Worm (Caenorhabditis elegans) whole organism, L1 larva: ENCODE results near the gene Y32B12C.1.

ENCODE experiments used
- C16A3.4 ChIP-seq: fragments of 150-350 bp; optimal IDR thresholded peaks from 2 replicates; lab custom pipeline; 2014; ENCODE audit warnings: missing biosample characterization, missing genetic modification characterization
- C34B4.2 ChIP-seq: sonication (generic microtip); optimal IDR thresholded peaks from 2 replicates; lab custom pipeline; 2017; ENCODE audit warnings: mild to moderate bottlenecking, missing genetic modification characterization, missing compliant biosample characterization
- Y116A8C.19 ChIP-seq: sonication (generic microtip); optimal IDR thresholded peaks from 2 replicates; lab custom pipeline; 2016; ENCODE audit warnings: missing compliant biosample characterization, missing genetic modification characterization, borderline replicate concordance
- ama-1 ChIP-seq: fragments of 150-350 bp; optimal IDR thresholded peaks from 2 replicates; lab custom pipeline; 2014
- blmp-1 ChIP-seq: fragments of 150-350 bp; optimal IDR thresholded peaks from 2 replicates; lab custom pipeline; 2014; ENCODE audit warnings: missing biosample characterization, missing genetic modification characterization
- ceh-82 ChIP-seq, 3 experiments: fragments of 150-350 bp in 1 of 3; sonication (generic microtip) in 2 of 3; optimal IDR thresholded peaks; 2 replicates each; lab custom pipeline; 2014 to 2017; ENCODE audit warnings: missing biosample characterization in 3 of 3, missing genetic modification characterization in 3 of 3
- ceh-88 ChIP-seq: fragments of 200-800 bp; sonication (Bioruptor generic); IDR thresholded peaks from 2 replicates; pipeline ENCODE4 v1.3.6; 2022; ENCODE audit warnings: missing genetic modification characterization, missing compliant biosample characterization
- ceh-90 ChIP-seq: sonication (generic microtip); optimal IDR thresholded peaks from 2 replicates; lab custom pipeline; 2016; ENCODE audit warnings: missing genetic modification characterization, missing compliant biosample characterization
- dpl-1 ChIP-seq, 3 experiments: fragments of 150-350 bp in 2 of 3; sonication (generic microtip) in 1 of 3; optimal IDR thresholded peaks; 2 replicates each; lab custom pipeline; 2014 to 2017; ENCODE audit warnings: missing biosample characterization in 3 of 3, missing genetic modification characterization in 3 of 3, missing genetic modification reagents in 3 of 3
- dsc-1 ChIP-seq: sonication (generic microtip); optimal IDR thresholded peaks from 2 replicates; lab custom pipeline; 2016; ENCODE audit warnings: mild to moderate bottlenecking, missing genetic modification characterization, missing compliant biosample characterization
- egl-27 ChIP-seq, 2 experiments: fragments of 150-350 bp in 1 of 2; sonication (generic microtip); optimal IDR thresholded peaks; 3 replicates each; lab custom pipeline; 2017 to 2018; ENCODE audit warnings: missing biosample characterization in 2 of 2, missing genetic modification characterization in 2 of 2, missing genetic modification reagents in 2 of 2
- elt-2 ChIP-seq: sonication (generic microtip); optimal IDR thresholded peaks from 2 replicates; lab custom pipeline; 2016; ENCODE audit warnings: missing genetic modification characterization, mild to moderate bottlenecking, inconsistent platforms, missing compliant biosample characterization, missing genetic modification reagents
- elt-3 ChIP-seq, 6 experiments: fragments of 150-350 bp in 1 of 6; sonication (generic microtip); optimal IDR thresholded peaks; 2 replicates each; lab custom pipeline; 2017 to 2018; ENCODE audit warnings: missing biosample characterization in 6 of 6, missing genetic modification characterization in 6 of 6, inconsistent platforms in 1 of 6
- fkh-8 ChIP-seq: sonication (generic microtip); optimal IDR thresholded peaks from 2 replicates; lab custom pipeline; 2016; ENCODE audit warnings: mild to moderate bottlenecking, missing genetic modification characterization, missing compliant biosample characterization
- hlh-17 ChIP-seq: fragments of 200-800 bp; sonication (Bioruptor generic); optimal IDR thresholded peaks from 2 replicates; lab custom pipeline; 2018; ENCODE audit warnings: missing genetic modification characterization, mild to moderate bottlenecking, missing compliant biosample characterization, moderate library complexity, borderline replicate concordance
- hlh-4 ChIP-seq: sonication (generic microtip); optimal IDR thresholded peaks from 2 replicates; lab custom pipeline; 2016; ENCODE audit warnings: mild to moderate bottlenecking, missing genetic modification characterization, missing compliant biosample characterization
- lsy-2 ChIP-seq, 2 experiments: fragments of 150-350 bp; optimal IDR thresholded peaks; 2 replicates each; lab custom pipeline; 2014; ENCODE audit warnings: missing biosample characterization in 2 of 2, missing genetic modification characterization in 2 of 2
- mdl-1 ChIP-seq, 2 experiments: fragments of 150-350 bp; optimal IDR thresholded peaks; 2 replicates each; lab custom pipeline; 2014 to 2017; ENCODE audit warnings: missing biosample characterization in 2 of 2, missing genetic modification characterization in 2 of 2, inconsistent platforms in 1 of 2
- mep-1 ChIP-seq: fragments of 150-350 bp; optimal IDR thresholded peaks from 2 replicates; lab custom pipeline; 2014; ENCODE audit warnings: missing biosample characterization, missing genetic modification characterization
- nhr-19 ChIP-seq: fragments of 200-800 bp; sonication (Bioruptor generic); conservative IDR thresholded peaks from 2 replicates; pipeline ENCODE4 v1.3.6; 2022; ENCODE audit warnings: missing genetic modification characterization, missing compliant biosample characterization
- nhr-20 ChIP-seq: sonication (generic microtip); optimal IDR thresholded peaks from 2 replicates; lab custom pipeline; 2016; ENCODE audit warnings: mild to moderate bottlenecking, missing genetic modification characterization, missing compliant biosample characterization
- nhr-28 ChIP-seq: fragments of 150-350 bp; optimal IDR thresholded peaks from 2 replicates; lab custom pipeline; 2014; ENCODE audit warnings: missing biosample characterization, missing genetic modification characterization
- nhr-47 ChIP-seq: sonication (generic microtip); optimal IDR thresholded peaks from 2 replicates; lab custom pipeline; 2016; ENCODE audit warnings: mild to moderate bottlenecking, missing genetic modification characterization, moderate library complexity, missing compliant biosample characterization
- nhr-71 ChIP-seq: sonication (generic microtip); optimal IDR thresholded peaks from 2 replicates; lab custom pipeline; 2016; ENCODE audit warnings: mild to moderate bottlenecking, missing genetic modification characterization, moderate library complexity, missing compliant biosample characterization
- nhr-76 ChIP-seq: sonication (generic microtip); optimal IDR thresholded peaks from 2 replicates; lab custom pipeline; 2017; ENCODE audit warnings: missing biosample characterization, missing genetic modification characterization
- nhr-77 ChIP-seq: fragments of 150-350 bp; optimal IDR thresholded peaks from 2 replicates; lab custom pipeline; 2014; ENCODE audit warnings: missing biosample characterization, missing genetic modification characterization
- nhr-84 ChIP-seq: sonication (generic microtip); optimal IDR thresholded peaks from 2 replicates; lab custom pipeline; 2017; ENCODE audit warnings: missing biosample characterization, missing genetic modification characterization
- pag-3 ChIP-seq: sonication (generic microtip); optimal IDR thresholded peaks from 2 replicates; lab custom pipeline; 2017; ENCODE audit warnings: missing genetic modification characterization, mild to moderate bottlenecking, missing compliant biosample characterization, antibody characterized with exemption, borderline replicate concordance; ENCODE audit not compliant: insufficient read depth
- pax-3 ChIP-seq: fragments of 200-800 bp; sonication (Bioruptor generic); optimal IDR thresholded peaks from 2 replicates; lab custom pipeline; 2018; ENCODE audit warnings: mild to moderate bottlenecking, missing genetic modification characterization, moderate library complexity, missing compliant biosample characterization
- pqm-1 ChIP-seq: sonication (generic microtip); optimal IDR thresholded peaks from 3 replicates; lab custom pipeline; 2017; ENCODE audit warnings: missing biosample characterization, missing genetic modification characterization
- rnt-1 ChIP-seq: sonication (generic microtip); optimal IDR thresholded peaks from 2 replicates; lab custom pipeline; 2016; ENCODE audit warnings: mild to moderate bottlenecking, missing genetic modification characterization, moderate library complexity, missing compliant biosample characterization
- skn-1 ChIP-seq: fragments of 150-350 bp; optimal IDR thresholded peaks from 2 replicates; lab custom pipeline; 2014; ENCODE audit warnings: missing biosample characterization, missing genetic modification characterization
- snpc-4 ChIP-seq: fragments of 150-350 bp; optimal IDR thresholded peaks from 2 replicates; lab custom pipeline; 2014; ENCODE audit warnings: missing biosample characterization, missing genetic modification characterization
- sup-37 ChIP-seq: fragments of 200-800 bp; sonication (Bioruptor generic); optimal IDR thresholded peaks from 2 replicates; lab custom pipeline; 2018; ENCODE audit warnings: mild to moderate bottlenecking, missing genetic modification characterization, missing compliant biosample characterization
- tbx-2 ChIP-seq: sonication (generic microtip); optimal IDR thresholded peaks from 2 replicates; lab custom pipeline; 2016; ENCODE audit warnings: missing genetic modification characterization, missing compliant biosample characterization
- tlp-1 ChIP-seq: fragments of 150-350 bp; optimal IDR thresholded peaks from 2 replicates; lab custom pipeline; 2014; ENCODE audit warnings: missing biosample characterization, missing genetic modification characterization
- unc-62 ChIP-seq: fragments of 150-350 bp; optimal IDR thresholded peaks from 2 replicates; lab custom pipeline; 2014; ENCODE audit warnings: missing biosample characterization, missing genetic modification reagents, missing genetic modification characterization
- unc-86 ChIP-seq: sonication (generic microtip); optimal IDR thresholded peaks from 2 replicates; lab custom pipeline; 2016; ENCODE audit warnings: missing genetic modification characterization, missing compliant biosample characterization
- zag-1 ChIP-seq: fragments of 150-350 bp; optimal IDR thresholded peaks from 2 replicates; lab custom pipeline; 2014; ENCODE audit warnings: missing biosample characterization, missing genetic modification characterization

The Y32B12C.1 gene

DNA sequence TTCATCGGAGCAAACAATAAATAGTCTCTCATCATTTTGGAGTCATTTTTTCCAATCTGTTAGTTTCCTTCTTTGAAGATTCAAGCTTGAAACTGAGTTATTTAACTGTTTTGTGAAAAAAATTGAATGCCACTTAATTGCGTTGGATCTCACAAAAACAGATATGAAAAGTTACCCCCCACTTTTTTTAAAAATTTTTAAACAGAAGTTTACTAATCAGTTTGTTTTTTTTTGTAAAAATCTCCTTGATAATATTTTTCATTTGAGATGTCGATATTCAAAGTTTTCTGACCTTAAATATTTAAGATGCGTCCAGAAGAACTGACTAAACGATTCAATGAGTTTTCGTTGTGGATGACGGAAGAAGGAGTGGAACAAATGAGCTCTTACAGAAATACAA lies at the start of gene Y32B12C.1:
Y32B12C.1 (plus strand) TSS at position 301 of the 400 bp plus-strand sequence.
- TF ChIP-seq sup-37 (no peak), elt-3 (tag; optimal IDR thresholded peaks at IDR 0.05; lab: Kevin White, UChicago) (no peak), pax-3 (tag; lab: Kevin White, UChicago) (no peak), nhr-84 (no peak), mdl-1 (tag; optimal IDR thresholded peaks at IDR 0.05; lab: Kevin White, UChicago) (no peak), ceh-82 (tag; optimal IDR thresholded peaks at IDR 0.05; lab: Kevin White, UChicago) (no peak), nhr-28 (tag; lab: Kevin White, UChicago) (no peak), ceh-90 (tag; lab: Kevin White, UChicago) (no peak), zag-1 (tag; lab: Kevin White, UChicago) (no peak), pqm-1 (tag; lab: Kevin White, UChicago) (no peak), C16A3.4 (tag; lab: Kevin White, UChicago) (no peak)
- TF ChIP-seq, all 84 proteins: peak for 0

DNA sequence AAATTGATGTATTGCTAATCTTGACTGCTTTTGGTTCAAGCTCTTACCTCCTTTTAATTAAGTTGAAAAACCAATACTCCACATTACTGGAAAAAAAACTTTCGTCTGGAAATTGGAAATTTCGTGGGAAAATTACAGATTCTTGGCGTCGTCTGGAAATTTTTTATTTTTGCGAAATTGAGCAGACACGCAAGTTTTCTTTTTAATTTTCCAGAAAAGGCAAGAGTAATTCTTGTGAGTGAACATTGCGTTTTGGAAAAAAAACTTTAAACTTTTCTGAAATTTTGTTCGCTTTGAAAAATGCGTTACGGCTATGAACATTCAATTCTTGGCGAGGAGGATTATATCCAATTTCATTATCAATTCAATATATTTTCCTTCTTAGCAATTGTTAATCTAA lies 40.8 kb upstream of the Y32B12C.1 start, which contains the start of gene sru-45:
sru-45 (plus strand) TSS at position 301 of the 400 bp plus-strand sequence.
- TF ChIP-seq blmp-1 = no peak
- no peak for TF ChIP-seq unc-86 (tag; lab: Kevin White, UChicago)
- TF ChIP-seq dsc-1 (tag; lab: Kevin White, UChicago) = no peak
- TF ChIP-seq nhr-20 (tag; lab: Kevin White, UChicago) = no peak
- TF ChIP-seq skn-1 = no peak
- TF ChIP-seq tbx-2 = no peak
- no peak for TF ChIP-seq rnt-1 (tag; lab: Kevin White, UChicago)
- TF ChIP-seq snpc-4 (tag; lab: Kevin White, UChicago) = no peak
- TF ChIP-seq ama-1 = no peak
- TF ChIP-seq fkh-8 (tag; lab: Kevin White, UChicago) = no peak
- no peak for TF ChIP-seq mep-1 (tag; lab: Kevin White, UChicago)
- TF ChIP-seq tlp-1 (tag; lab: Kevin White, UChicago) = no peak
- no peak for TF ChIP-seq ceh-90 (tag; lab: Kevin White, UChicago)
- TF ChIP-seq nhr-77 (tag; lab: Kevin White, UChicago) = no peak
- no peak for TF ChIP-seq dpl-1 (GFP tag; optimal IDR thresholded peaks at IDR 0.05; lab: Kevin White, UChicago)
- TF ChIP-seq, all 84 proteins: peak for 0

DNA sequence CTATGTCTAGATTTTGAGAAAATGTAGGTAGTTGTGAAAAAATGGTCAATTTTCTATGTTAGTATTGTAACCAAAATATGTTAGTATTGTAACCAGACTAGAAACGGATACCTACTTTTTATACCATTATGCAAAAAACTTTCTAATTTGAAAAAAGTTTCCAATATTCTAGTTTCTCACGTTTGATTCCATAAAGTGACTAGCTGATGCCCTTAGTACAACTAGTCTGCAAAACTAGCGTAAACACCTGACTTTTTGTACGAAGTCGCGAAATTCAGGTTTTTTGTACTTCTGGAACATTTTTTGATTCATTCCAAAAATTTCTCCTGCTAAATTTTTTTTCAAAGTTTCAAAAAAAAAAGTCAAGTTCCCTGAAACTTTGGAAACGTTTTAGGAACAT lies 38.4 kb upstream of the Y32B12C.1 start:
- TF ChIP-seq elt-2 (no peak), hlh-4 (tag; lab: Kevin White, UChicago) (no peak), nhr-71 (tag; lab: Kevin White, UChicago) (no peak), fkh-8 (tag; lab: Kevin White, UChicago) (no peak), zag-1 (tag; lab: Kevin White, UChicago) (no peak)

DNA sequence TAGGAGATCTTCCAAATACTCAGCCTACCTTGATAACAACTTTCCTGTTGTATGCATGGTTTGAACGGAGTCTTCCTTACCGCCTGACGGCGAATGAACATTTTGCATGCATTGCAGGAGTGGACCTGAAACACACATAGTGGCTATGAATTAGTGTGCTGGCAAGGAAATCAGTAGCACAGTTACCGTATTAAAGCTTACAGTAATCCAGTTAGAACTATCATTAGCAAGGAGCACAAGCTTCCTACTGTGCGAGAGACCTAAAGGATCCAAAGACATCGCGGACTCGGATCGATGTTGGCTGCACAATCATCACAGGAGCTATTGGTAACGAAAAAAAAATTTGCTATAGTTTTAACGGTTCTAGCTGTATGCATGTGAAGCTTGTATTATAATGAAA lies 35.7 kb upstream of the Y32B12C.1 start, which contains the start of gene nhr-233:
nhr-233 (minus strand) TSS at position 101 of the 400 bp plus-strand sequence.
- TF ChIP-seq pag-3 (tag; lab: Kevin White, UChicago) (no peak), ama-1 (no peak), unc-62 (GFP tag; lab: Kevin White, UChicago) (no peak), nhr-20 (tag; lab: Kevin White, UChicago) (no peak), nhr-19 (no peak), Y116A8C.19 (tag; lab: Kevin White, UChicago) (no peak), tbx-2 (no peak), elt-3 (tag; optimal IDR thresholded peaks at IDR 0.05; lab: Kevin White, UChicago) (no peak), egl-27 (tag; optimal IDR thresholded peaks at IDR 0.05; lab: Kevin White, UChicago) (no peak), nhr-76 (tag; lab: Kevin White, UChicago) (no peak), nhr-47 (no peak), C34B4.2 (no peak), lsy-2 (tag; optimal IDR thresholded peaks at IDR 0.05; lab: Kevin White, UChicago) (no peak), ceh-88 (GFP tag; lab: Robert Waterston, UW) (no peak), hlh-17 (GFP tag; lab: Kevin White, UChicago) (no peak)
